Worm (Caenorhabditis elegans) whole organism, late embryonic: ENCODE data around the gene act-4.

Source experiments
- F13H6.1 ChIP-seq: sonication (generic microtip); optimal IDR thresholded peaks from 2 replicates; lab custom pipeline; 2016; ENCODE audit warnings: missing genetic modification characterization, missing compliant biosample characterization
- ama-1 ChIP-seq: fragments of 150-350 bp; optimal IDR thresholded peaks from 2 replicates; lab custom pipeline; 2014
- elt-2 ChIP-seq: sonication (generic microtip); optimal IDR thresholded peaks from 2 replicates; lab custom pipeline; 2016; ENCODE audit warnings: missing genetic modification reagents, missing genetic modification characterization, missing compliant biosample characterization
- fkh-10 ChIP-seq: fragments of 150-350 bp; optimal IDR thresholded peaks from 2 replicates; lab custom pipeline; 2014; ENCODE audit warnings: missing biosample characterization, missing genetic modification reagents, missing genetic modification characterization
- hlh-6 ChIP-seq: sonication (generic microtip); optimal IDR thresholded peaks from 2 replicates; lab custom pipeline; 2016; ENCODE audit warnings: missing genotype, missing genetic modification characterization, missing compliant biosample characterization
- rnt-1 ChIP-seq: sonication (generic microtip); optimal IDR thresholded peaks from 2 replicates; lab custom pipeline; 2016; ENCODE audit warnings: missing genetic modification characterization, missing compliant biosample characterization
- unc-55 ChIP-seq: sonication (generic microtip); optimal IDR thresholded peaks from 2 replicates; lab custom pipeline; 2017; ENCODE audit warnings: missing biosample characterization, missing genetic modification reagents, missing genetic modification characterization

ce11 chrX:4998875-4999274 lies 38.5 kb downstream of the act-4 start, which contains the start of gene set-30:
- TF ChIP-seq rnt-1 (no peak), hlh-6 (tag; lab: Kevin White, UChicago) (peak; percentile 26), F13H6.1 (tag; lab: Kevin White, UChicago) (no peak), unc-55 (no peak), fkh-10 (no peak), ama-1 (lab: Kevin White, UChicago) (no peak), elt-2 (tag; lab: Kevin White, UChicago) (no peak)
